Fruit fly (Drosophila melanogaster) whole organism, adult: ENCODE data around the gene CG42750.

Experiments
- CG11617 ChIP-seq: fragments of 200-800 bp; sonication (Bioruptor generic); optimal IDR thresholded peaks from 2 replicates; lab custom pipeline; 2017; ENCODE audit warnings: mild to moderate bottlenecking, missing biosample characterization, missing genetic modification reagents, missing genetic modification characterization
- CG12768 ChIP-seq: fragments of 200-800 bp; sonication (Bioruptor generic); optimal IDR thresholded peaks from 2 replicates; lab custom pipeline; 2017; ENCODE audit warnings: missing biosample characterization, missing genetic modification characterization, mild to moderate bottlenecking, moderate library complexity, missing genetic modification reagents
- CG14711 ChIP-seq: fragments of 200-800 bp; sonication (Bioruptor generic); optimal IDR thresholded peaks from 2 replicates; lab custom pipeline; 2018; ENCODE audit warnings: missing biosample characterization, mild to moderate bottlenecking, missing genetic modification characterization, moderate library complexity
- CG1620 ChIP-seq: fragments of 200-800 bp; sonication (Bioruptor generic); optimal IDR thresholded peaks from 2 replicates; lab custom pipeline; 2016; ENCODE audit warnings: missing biosample characterization, missing genetic modification characterization
- CG7045 ChIP-seq: fragments of 200-800 bp; sonication (Bioruptor generic); optimal IDR thresholded peaks from 2 replicates; lab custom pipeline; 2017; ENCODE audit warnings: missing biosample characterization, mild to moderate bottlenecking, missing genetic modification characterization
- Clk ChIP-seq: fragments of 200-800 bp; sonication (Bioruptor generic); optimal IDR thresholded peaks from 2 replicates; lab custom pipeline; 2017; ENCODE audit warnings: missing biosample characterization, missing genetic modification characterization
- Hr96 ChIP-seq: fragments of 200-800 bp; sonication (Bioruptor generic); optimal IDR thresholded peaks from 2 replicates; lab custom pipeline; 2016; ENCODE audit warnings: missing biosample characterization, missing genetic modification characterization
- bab1 ChIP-seq: fragments of 200-800 bp; sonication (Bioruptor generic); optimal IDR thresholded peaks from 3 replicates; lab custom pipeline; 2019; ENCODE audit warnings: missing biosample characterization, mild to moderate bottlenecking, missing genetic modification characterization, moderate library complexity
- cnc ChIP-seq, 2 experiments: fragments of >200 bp; optimal IDR thresholded peaks; 2 replicates each; lab custom pipeline; 2017
- kay ChIP-seq: fragments of 200-800 bp; sonication (Bioruptor generic); peaks from one replicate; lab custom pipeline; 2016; ENCODE audit warnings: missing biosample characterization, missing genetic modification characterization, borderline replicate concordance

DNA sequence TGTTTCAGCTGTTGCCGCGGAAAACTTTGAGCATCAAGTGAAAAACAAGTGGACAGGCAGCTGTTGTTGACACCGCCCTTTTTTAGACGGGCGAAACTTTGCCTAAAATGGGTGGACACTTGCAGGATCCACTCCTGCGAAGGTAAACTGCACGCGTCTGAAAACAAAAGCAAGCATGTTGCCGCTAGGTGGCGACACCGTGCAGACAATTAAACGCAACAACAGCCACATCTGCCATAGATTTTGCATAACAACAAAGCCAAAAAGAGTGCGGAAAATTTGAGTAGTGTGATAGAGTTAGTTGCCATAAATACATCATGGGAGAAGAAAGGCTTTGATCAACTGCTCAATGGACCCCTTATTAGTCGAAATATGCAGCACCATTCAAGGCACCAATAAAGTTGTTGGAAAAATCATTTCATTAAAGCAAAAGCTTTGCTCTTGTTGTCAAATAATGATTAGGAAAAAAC lies 18.9 kb upstream of the CG42750 start, which contains the start of gene CG5790:
- TF ChIP-seq cnc (optimal IDR thresholded peaks at IDR 0.05; lab: Kevin White, UChicago) (no peak), CG7045 (GFP tag; lab: Kevin White, UChicago) (no peak), Hr96 (GFP tag; lab: Kevin White, UChicago) (no peak), kay (GFP tag; lab: Kevin White, UChicago) (no peak), CG12768 (GFP tag; lab: Kevin White, UChicago) (no peak), CG1620 (GFP tag; lab: Kevin White, UChicago) (no peak), CG11617 (GFP tag; lab: Kevin White, UChicago) (no peak), Clk (GFP tag; lab: Kevin White, UChicago) (no peak), bab1 (GFP tag; lab: Kevin White, UChicago) (no peak), CG14711 (tag; lab: Kevin White, UChicago) (no peak)
